Worm (Caenorhabditis elegans) whole organism, young adult: ENCODE measurements around the gene F08B4.8.

ENCODE experiments used
- F55B11.4 ChIP-seq: sonication (generic microtip); optimal IDR thresholded peaks from 2 replicates; lab custom pipeline; 2016; ENCODE audit warnings: missing compliant biosample characterization, missing genetic modification characterization, borderline replicate concordance; ENCODE audit not compliant: insufficient read depth
- dpff-1 ChIP-seq: sonication (generic microtip); optimal IDR thresholded peaks from 2 replicates; lab custom pipeline; 2017; ENCODE audit warnings: mild to moderate bottlenecking, missing genetic modification characterization, missing compliant biosample characterization
- ekl-4 ChIP-seq: fragments of 200-800 bp; sonication (Bioruptor generic); IDR thresholded peaks from 2 replicates; pipeline ENCODE4 v1.3.6; 2022; ENCODE audit warnings: missing genetic modification reagents, missing genetic modification characterization, missing compliant biosample characterization
- zfh-2 ChIP-seq: fragments of 200-800 bp; sonication (Bioruptor generic); conservative IDR thresholded peaks from 2 replicates; pipeline ENCODE4 v1.3.6; 2022; ENCODE audit warnings: missing genetic modification reagents, missing genetic modification characterization, missing compliant biosample characterization

- TF ChIP-seq ekl-4 (GFP tag; lab: Robert Waterston, UW) (no peak), zfh-2 (no peak), dpff-1 (no peak), F55B11.4 (tag; lab: Kevin White, UChicago) (no peak)
Measured at ce11 chrIV:8722801-8723200, 45.4 kb downstream of the F08B4.8 start.
